Fruit fly (Drosophila melanogaster) whole organism, wandering third instar larva: Measurements from ENCODE around the gene CG43295.

Source experiments
- Abd-B ChIP-seq: fragments of >200 bp; optimal IDR thresholded peaks from 2 replicates; lab custom pipeline; 2017; ENCODE audit warnings: missing biosample characterization, missing genetic modification characterization
- CG9705 ChIP-seq: fragments of 200-800 bp; sonication (Bioruptor generic); optimal IDR thresholded peaks from 2 replicates; lab custom pipeline; 2018; ENCODE audit warnings: missing biosample characterization, mild to moderate bottlenecking, missing genetic modification characterization
- CrebA ChIP-seq: fragments of 200-800 bp; sonication (Bioruptor generic); optimal IDR thresholded peaks from 2 replicates; lab custom pipeline; 2016; ENCODE audit warnings: missing biosample characterization, mild to moderate bottlenecking, missing genetic modification characterization, borderline replicate concordance
- GATAd ChIP-seq: sonication (Bioruptor generic); optimal IDR thresholded peaks from 2 replicates; lab custom pipeline; 2016; ENCODE audit warnings: missing biosample characterization, missing genetic modification characterization
- HLH106 ChIP-seq: fragments of 200-800 bp; optimal IDR thresholded peaks from 3 replicates; lab custom pipeline; 2019; ENCODE audit warnings: missing biosample characterization, mild to moderate bottlenecking, missing genetic modification characterization, moderate library complexity
- Hnf4 ChIP-seq: fragments of 200-800 bp; sonication (Bioruptor generic); optimal IDR thresholded peaks from 2 replicates; lab custom pipeline; 2016; ENCODE audit warnings: missing biosample characterization, mild to moderate bottlenecking, missing genetic modification characterization
- Hr83 ChIP-seq: fragments of 200-300 bp; sonication (Bioruptor generic); optimal IDR thresholded peaks from 2 replicates; lab custom pipeline; 2016; ENCODE audit warnings: missing biosample characterization, mild to moderate bottlenecking, missing genetic modification characterization, moderate library complexity; ENCODE audit not compliant: poor library complexity, severe bottlenecking
- Myc ChIP-seq: fragments of >200 bp; optimal IDR thresholded peaks from 2 replicates; lab custom pipeline; 2017
- N ChIP-seq: fragments of >200 bp; optimal IDR thresholded peaks from 2 replicates; lab custom pipeline; 2018; ENCODE audit warnings: missing biosample characterization, missing external identifiers, missing genetic modification characterization
- OdsH ChIP-seq: fragments of 200-800 bp; sonication (Bioruptor generic); optimal IDR thresholded peaks from 2 replicates; lab custom pipeline; 2016; ENCODE audit warnings: missing biosample characterization, mild to moderate bottlenecking, missing genetic modification characterization
- Rel ChIP-seq, 2 experiments: fragments of 200-800 bp; sonication (Bioruptor generic) in 1 of 2; optimal IDR thresholded peaks; 2 replicates in 1 of 2; 3 replicates in 1 of 2; lab custom pipeline; 2016 to 2019; ENCODE audit warnings: mild to moderate bottlenecking in 2 of 2, missing biosample characterization in 2 of 2, missing genetic modification characterization in 2 of 2, moderate library complexity in 1 of 2
- Sp1 ChIP-seq: fragments of 200-800 bp; sonication (Bioruptor generic); optimal IDR thresholded peaks from 3 replicates; lab custom pipeline; 2019; ENCODE audit warnings: missing biosample characterization, mild to moderate bottlenecking, missing genetic modification characterization, moderate library complexity
- Vsx2 ChIP-seq: fragments of 200-300, 225-300 bp; sonication (Bioruptor generic); optimal IDR thresholded peaks from 2 replicates; lab custom pipeline; 2018; ENCODE audit warnings: missing biosample characterization, missing genetic modification characterization; ENCODE audit not compliant: partially characterized antibody
- dl ChIP-seq, 2 experiments: fragments of 175-275, 200-275 bp in 1 of 2; fragments of 200-275 bp in 1 of 2; sonication (Bioruptor generic); optimal IDR thresholded peaks; lab custom pipeline; 2018; ENCODE audit warnings: mild to moderate bottlenecking in 2 of 2, missing biosample characterization in 2 of 2, missing genetic modification characterization in 2 of 2, moderate library complexity in 2 of 2; ENCODE audit not compliant: partially characterized antibody in 2 of 2, insufficient read depth in 1 of 2
- dmrt93B ChIP-seq: fragments of 200-800 bp; sonication (Bioruptor generic); optimal IDR thresholded peaks from 2 replicates; lab custom pipeline; 2018; ENCODE audit warnings: missing biosample characterization, mild to moderate bottlenecking, missing genetic modification characterization
- ey ChIP-seq: fragments of 200-800 bp; sonication (Bioruptor generic); optimal IDR thresholded peaks from 2 replicates; lab custom pipeline; 2016; ENCODE audit warnings: missing biosample characterization, missing genetic modification characterization
- foxo ChIP-seq, 2 experiments: fragments of 200-800 bp; sonication (Bioruptor generic); optimal IDR thresholded peaks; 2 replicates in 1 of 2; 3 replicates in 1 of 2; lab custom pipeline; 2016 to 2017; ENCODE audit warnings: missing biosample characterization in 2 of 2, missing genetic modification characterization in 2 of 2
- fru ChIP-seq: fragments of 200-800 bp; sonication (Bioruptor generic); optimal IDR thresholded peaks from 3 replicates; lab custom pipeline; 2016; ENCODE audit warnings: missing biosample characterization, mild to moderate bottlenecking, missing genetic modification characterization
- h ChIP-seq: fragments of 200-800 bp; sonication (Bioruptor generic); optimal IDR thresholded peaks from 3 replicates; lab custom pipeline; 2016; ENCODE audit warnings: missing biosample characterization, mild to moderate bottlenecking, missing genetic modification characterization
- lola ChIP-seq: fragments of >200 bp; optimal IDR thresholded peaks from 2 replicates; lab custom pipeline; 2017; ENCODE audit warnings: missing biosample characterization, missing genetic modification characterization
- psq ChIP-seq: fragments of 200-800 bp; sonication (Bioruptor generic); optimal IDR thresholded peaks from 3 replicates; lab custom pipeline; 2017; ENCODE audit warnings: missing biosample characterization, mild to moderate bottlenecking, missing genetic modification characterization, moderate library complexity
- rgr ChIP-seq: fragments of 200-800 bp; sonication (Bioruptor generic); optimal IDR thresholded peaks from 3 replicates; lab custom pipeline; 2016; ENCODE audit warnings: missing biosample characterization, mild to moderate bottlenecking, missing genetic modification characterization
- sage ChIP-seq: fragments of 200-800 bp; sonication (Bioruptor generic); optimal IDR thresholded peaks from 2 replicates; lab custom pipeline; 2016; ENCODE audit warnings: missing biosample characterization, mild to moderate bottlenecking, missing genetic modification characterization
- sv ChIP-seq: fragments of 200-800 bp; sonication (Bioruptor generic); optimal IDR thresholded peaks from 3 replicates; lab custom pipeline; 2016; ENCODE audit warnings: missing biosample characterization, missing genetic modification characterization
- usp ChIP-seq: fragments of >200 bp; optimal IDR thresholded peaks from 2 replicates; lab custom pipeline; 2017; ENCODE audit warnings: missing biosample characterization, missing genetic modification characterization
- woc ChIP-seq: sonication (Bioruptor generic); optimal IDR thresholded peaks from 2 replicates; lab custom pipeline; 2016; ENCODE audit warnings: missing biosample characterization, mild to moderate bottlenecking, missing genetic modification characterization

CG43295 gene

dm6 chr3L:16060806-16061600 lies 44.6 kb upstream of the CG43295 start:
- TF ChIP-seq Myc (lab: Kevin White, UChicago) (no peak), OdsH (GFP tag; lab: Kevin White, UChicago) (peak; percentile 29), rgr (GFP tag; lab: Kevin White, UChicago) (peak; percentile 5), psq (peak; percentile 36), fru (peak; percentile 6), h (GFP tag; lab: Kevin White, UChicago) (peak; percentile 32), foxo (GFP tag; optimal IDR thresholded peaks at IDR 0.05; lab: Kevin White, UChicago) (peak in 1 of 2 experiments; percentile 53), sv (GFP tag; lab: Kevin White, UChicago) (peak; percentile 22), sage (GFP tag; lab: Kevin White, UChicago) (no peak)
- TF ChIP-seq, all 38 proteins: peak for 7

- TF ChIP-seq Rel (GFP tag; optimal IDR thresholded peaks at IDR 0.05; lab: Kevin White, UChicago) (no peak), Rel (tag; optimal IDR thresholded peaks at IDR 0.05; lab: Kevin White, UChicago) (no peak), Abd-B (no peak), fru (no peak), woc (GFP tag; lab: Kevin White, UChicago) (no peak), HLH106 (no peak), ey (GFP tag; lab: Kevin White, UChicago) (no peak), h (GFP tag; lab: Kevin White, UChicago) (no peak), OdsH (GFP tag; lab: Kevin White, UChicago) (no peak), CG9705 (GFP tag; lab: Kevin White, UChicago) (no peak), N (no peak), foxo (GFP tag; optimal IDR thresholded peaks at IDR 0.05; lab: Kevin White, UChicago) (no peak), dl (GFP tag; optimal IDR thresholded peaks at IDR 0.05; lab: Kevin White, UChicago; ENCODE audit: insufficient read depth in 1 of 2, partially characterized antibody in 2 of 2) (no peak), psq (no peak), Vsx2 (GFP tag; lab: Kevin White, UChicago) (no peak), CrebA (GFP tag; lab: Kevin White, UChicago) (no peak), Sp1 (no peak), lola (GFP tag; lab: Kevin White, UChicago) (no peak), Hr83 (GFP tag; lab: Kevin White, UChicago) (no peak)
These were observed 23.4 kb upstream of the CG43295 start, which contains the start of gene CG33258 for dm6 chr3L:16082251-16082650. CG33258 (plus strand) TSS chr3L:16082551.

- TF ChIP-seq Abd-B: no peak
- TF ChIP-seq, all 38 proteins: peak for 0
These were observed 22.0 kb upstream of the CG43295 start, which contains the start of gene CG13075 for dm6 chr3L:16083693-16084092. CG13075 (plus strand) TSS chr3L:16083993.

- TF ChIP-seq HLH106 (peak; percentile 1), foxo (GFP tag; optimal IDR thresholded peaks at IDR 0.05; lab: Kevin White, UChicago) (peak in 1 of 2 experiments; percentile 50), dmrt93B (no peak), sv (GFP tag; lab: Kevin White, UChicago) (peak; percentile 17), usp (GFP tag; lab: Kevin White, UChicago) (no peak), Hnf4 (GFP tag; lab: Kevin White, UChicago) (peak; percentile 7)
These were observed 18.3 kb upstream of the CG43295 start, which contains the start of gene Tasp1 for dm6 chr3L:16087323-16087816. Tasp1 (minus strand) TSS chr3L:16087525.

- TF ChIP-seq rgr (GFP tag; lab: Kevin White, UChicago) (peak; percentile 14), GATAd (GFP tag; lab: Kevin White, UChicago) (no peak), woc (GFP tag; lab: Kevin White, UChicago) (no peak), fru (peak; percentile 63), Vsx2 (GFP tag; lab: Kevin White, UChicago) (no peak), CrebA (GFP tag; lab: Kevin White, UChicago) (no peak), Rel (GFP tag; optimal IDR thresholded peaks at IDR 0.05; lab: Kevin White, UChicago) (no peak), Rel (tag; optimal IDR thresholded peaks at IDR 0.05; lab: Kevin White, UChicago) (peak; percentile 65)
These were observed 15.3 kb upstream of the CG43295 start, which contains the start of the genes CG5235 and ClC-c for dm6 chr3L:16090330-16090803. CG5235 (minus strand) TSS chr3L:16090392. ClC-c (plus strand) TSS chr3L:16090454.
